Worm (Caenorhabditis elegans) whole organism, young adult: ENCODE results near the gene B0545.4.

Experiments used
- B0019.2 ChIP-seq: fragments of 200-800 bp; sonication (Bioruptor generic); conservative IDR thresholded peaks from 2 replicates; pipeline ENCODE4 v1.3.6; 2022; ENCODE audit warnings: missing genetic modification reagents, missing genetic modification characterization, missing compliant biosample characterization
- D2030.7 ChIP-seq: fragments of 200-800 bp; sonication (Bioruptor generic); IDR thresholded peaks from 2 replicates; pipeline ENCODE4 v1.3.6; 2022; ENCODE audit warnings: missing genetic modification reagents, missing genetic modification characterization, missing compliant biosample characterization
- F23B12.7 ChIP-seq: sonication (generic microtip); optimal IDR thresholded peaks from 2 replicates; lab custom pipeline; 2017; ENCODE audit warnings: missing genetic modification characterization, mild to moderate bottlenecking, missing compliant biosample characterization, antibody characterized with exemption, moderate library complexity; ENCODE audit not compliant: insufficient read depth
- F33H1.4 ChIP-seq: fragments of 200-800 bp; sonication (Bioruptor generic); IDR thresholded peaks from 2 replicates; pipeline ENCODE4 v1.3.6; 2022; ENCODE audit warnings: missing genetic modification reagents, missing genetic modification characterization, missing compliant biosample characterization
- F39B2.1 ChIP-seq: fragments of 200-800 bp; sonication (Bioruptor generic); IDR thresholded peaks from 2 replicates; pipeline ENCODE4 v1.3.6; 2022; ENCODE audit warnings: missing genetic modification reagents, missing genetic modification characterization, missing compliant biosample characterization
- Y53F4B.3 ChIP-seq: fragments of 200-800 bp; sonication (Bioruptor generic); IDR thresholded peaks from 2 replicates; pipeline ENCODE4 v1.3.6; 2022; ENCODE audit warnings: missing genetic modification reagents, missing genetic modification characterization, missing compliant biosample characterization
- Y56A3A.18 ChIP-seq: fragments of 200-800 bp; sonication (Bioruptor generic); IDR thresholded peaks from 2 replicates; pipeline ENCODE4 v1.3.6; 2022; ENCODE audit warnings: missing genetic modification reagents, missing genetic modification characterization, missing compliant biosample characterization
- dpff-1 ChIP-seq: sonication (generic microtip); optimal IDR thresholded peaks from 2 replicates; lab custom pipeline; 2017; ENCODE audit warnings: mild to moderate bottlenecking, missing genetic modification characterization, missing compliant biosample characterization
- ekl-4 ChIP-seq: fragments of 200-800 bp; sonication (Bioruptor generic); IDR thresholded peaks from 2 replicates; pipeline ENCODE4 v1.3.6; 2022; ENCODE audit warnings: missing genetic modification reagents, missing genetic modification characterization, missing compliant biosample characterization
- hmg-1.2 ChIP-seq: fragments of 200-800 bp; sonication (Bioruptor generic); IDR thresholded peaks from 2 replicates; pipeline ENCODE4 v1.3.6; 2022; ENCODE audit warnings: missing genetic modification reagents, missing genetic modification characterization, missing compliant biosample characterization
- hmg-20 ChIP-seq: fragments of 200-800 bp; sonication (Bioruptor generic); IDR thresholded peaks from 2 replicates; pipeline ENCODE4 v1.3.6; 2022; ENCODE audit warnings: missing genetic modification reagents, missing genetic modification characterization, missing compliant biosample characterization
- hsf-1 ChIP-seq: fragments of 200-800 bp; sonication (Bioruptor generic); IDR thresholded peaks from 2 replicates; pipeline ENCODE4 v1.3.6; 2022; ENCODE audit warnings: missing genetic modification reagents, missing genetic modification characterization, missing compliant biosample characterization
- lin-26 ChIP-seq: fragments of 200-800 bp; sonication (Bioruptor generic); IDR thresholded peaks from 2 replicates; pipeline ENCODE4 v1.3.6; 2022; ENCODE audit warnings: missing genetic modification reagents, missing genetic modification characterization, missing compliant biosample characterization
- lin-40 ChIP-seq: sonication (generic microtip); optimal IDR thresholded peaks from 2 replicates; lab custom pipeline; 2016; ENCODE audit warnings: missing genetic modification characterization, mild to moderate bottlenecking, missing compliant biosample characterization, missing genotype, missing genetic modification reagents
- lin-54 ChIP-seq: fragments of 200-800 bp; sonication (Bioruptor generic); optimal IDR thresholded peaks from 2 replicates; lab custom pipeline; 2018; ENCODE audit warnings: mild to moderate bottlenecking, missing genetic modification characterization, missing compliant biosample characterization
- lsy-27 ChIP-seq: sonication (generic microtip); optimal IDR thresholded peaks from 2 replicates; lab custom pipeline; 2017; ENCODE audit warnings: missing genetic modification characterization, mild to moderate bottlenecking, missing compliant biosample characterization, antibody characterized with exemption, missing genotype, borderline replicate concordance; ENCODE audit not compliant: insufficient read depth
- nhr-27 ChIP-seq: fragments of 200-800 bp; sonication (Bioruptor generic); optimal IDR thresholded peaks from 2 replicates; lab custom pipeline; 2018; ENCODE audit warnings: mild to moderate bottlenecking, missing genetic modification characterization, moderate library complexity, missing compliant biosample characterization
- nhr-80 ChIP-seq: sonication (generic microtip); optimal IDR thresholded peaks from 2 replicates; lab custom pipeline; 2016; ENCODE audit warnings: missing genetic modification characterization, missing compliant biosample characterization
- rec-8 ChIP-seq, 2 experiments: sonication (generic microtip); optimal IDR thresholded peaks; 2 replicates each; lab custom pipeline; 2016; ENCODE audit warnings: mild to moderate bottlenecking in 2 of 2, missing genetic modification characterization in 2 of 2, missing genetic modification reagents in 2 of 2, missing genotype in 2 of 2, missing biosample characterization in 1 of 2, missing compliant biosample characterization in 1 of 2, moderate library complexity in 1 of 2
- rpc-1 ChIP-seq, 2 experiments: fragments of 150-350 bp in 1 of 2; sonication (generic microtip) in 1 of 2; optimal IDR thresholded peaks; 2 replicates each; lab custom pipeline; 2014 to 2018; ENCODE audit warnings: missing biosample characterization in 1 of 2, missing genetic modification characterization in 1 of 2, missing genetic modification reagents in 1 of 2, missing genotype in 1 of 2
- sdz-38 ChIP-seq: sonication (generic microtip); optimal IDR thresholded peaks from 2 replicates; lab custom pipeline; 2016; ENCODE audit warnings: missing genotype, missing genetic modification characterization, missing compliant biosample characterization
- sea-2 ChIP-seq: fragments of 200-800 bp; sonication (Bioruptor generic); IDR thresholded peaks from 2 replicates; pipeline ENCODE4 v1.3.6; 2022; ENCODE audit warnings: missing genetic modification characterization, missing compliant biosample characterization
- snpc-1.1 ChIP-seq: sonication (generic microtip); optimal IDR thresholded peaks from 2 replicates; lab custom pipeline; 2017; ENCODE audit warnings: missing genetic modification characterization, mild to moderate bottlenecking, missing compliant biosample characterization, antibody characterized with exemption, moderate library complexity, missing genotype, missing genetic modification reagents; ENCODE audit not compliant: insufficient read depth
- snpc-1.3 ChIP-seq: sonication (generic microtip); optimal IDR thresholded peaks from 2 replicates; lab custom pipeline; 2017; ENCODE audit warnings: missing genetic modification characterization, mild to moderate bottlenecking, missing compliant biosample characterization, antibody characterized with exemption, moderate library complexity, missing genotype, missing genetic modification reagents; ENCODE audit not compliant: insufficient read depth
- sptf-2 ChIP-seq: fragments of 200-800 bp; sonication (Bioruptor generic); optimal IDR thresholded peaks from 2 replicates; lab custom pipeline; 2018; ENCODE audit warnings: mild to moderate bottlenecking, missing genetic modification characterization, missing compliant biosample characterization
- tbp1 ChIP-seq: fragments of 200-800 bp; sonication (Bioruptor generic); optimal IDR thresholded peaks from 2 replicates; lab custom pipeline; 2018; ENCODE audit warnings: mild to moderate bottlenecking, missing genetic modification characterization, missing compliant biosample characterization
- tlf-1 ChIP-seq: fragments of 200-800 bp; sonication (Bioruptor generic); optimal IDR thresholded peaks from 2 replicates; lab custom pipeline; 2018; ENCODE audit warnings: mild to moderate bottlenecking, missing genetic modification characterization, missing compliant biosample characterization
- zim-3 ChIP-seq: sonication (generic microtip); optimal IDR thresholded peaks from 2 replicates; lab custom pipeline; 2017; ENCODE audit warnings: mild to moderate bottlenecking, missing genetic modification characterization, moderate library complexity, missing compliant biosample characterization
- ztf-6 ChIP-seq: fragments of 200-800 bp; sonication (Bioruptor generic); IDR thresholded peaks from 2 replicates; pipeline ENCODE4 v1.3.6; 2022; ENCODE audit warnings: missing genetic modification reagents, missing genetic modification characterization, missing compliant biosample characterization

Gene B0545.4

DNA sequence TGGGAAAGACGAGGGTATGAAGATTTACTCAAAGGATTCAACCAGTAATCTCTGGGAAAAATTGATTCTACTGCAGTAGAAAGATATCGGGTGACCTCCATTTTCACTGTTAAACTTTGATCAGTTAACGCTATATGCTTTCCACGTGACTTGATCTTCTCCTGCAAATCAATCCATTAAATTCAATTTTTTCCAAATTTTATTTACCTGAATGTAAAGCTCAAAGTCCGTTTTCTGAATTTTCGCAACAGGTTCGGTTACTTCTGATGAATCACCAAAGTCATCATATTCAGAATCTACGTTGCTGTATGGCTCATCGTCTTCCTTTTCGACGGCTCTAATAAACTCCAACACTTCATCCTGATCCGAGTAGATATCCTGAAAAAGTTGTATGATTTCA, at the start of gene B0545.4:
B0545.4 (minus strand) TSS at position 101 of the 400 bp plus-strand sequence.
- no peak for TF ChIP-seq D2030.7 (GFP tag; lab: Robert Waterston, UW)
- TF ChIP-seq lsy-27 (tag; lab: Kevin White, UChicago) = no peak
- TF ChIP-seq tlf-1 (GFP tag; lab: Kevin White, UChicago) = no peak
- no peak for TF ChIP-seq F33H1.4 (GFP tag; lab: Robert Waterston, UW)
- no peak for TF ChIP-seq snpc-1.1 (tag; lab: Kevin White, UChicago)
- no peak for TF ChIP-seq hsf-1 (GFP tag; lab: Robert Waterston, UW)
- TF ChIP-seq rec-8 (tag; optimal IDR thresholded peaks at IDR 0.05; lab: Kevin White, UChicago) = no peak
- no peak for TF ChIP-seq Y56A3A.18 (GFP tag; lab: Robert Waterston, UW)
- no peak for TF ChIP-seq Y53F4B.3
- TF ChIP-seq sea-2 (GFP tag; lab: Robert Waterston, UW) = no peak
- TF ChIP-seq B0019.2 (GFP tag; lab: Robert Waterston, UW) = no peak
- TF ChIP-seq sptf-2 (GFP tag; lab: Kevin White, UChicago) = no peak
- TF ChIP-seq tbp1 (GFP tag; lab: Kevin White, UChicago) = no peak

DNA sequence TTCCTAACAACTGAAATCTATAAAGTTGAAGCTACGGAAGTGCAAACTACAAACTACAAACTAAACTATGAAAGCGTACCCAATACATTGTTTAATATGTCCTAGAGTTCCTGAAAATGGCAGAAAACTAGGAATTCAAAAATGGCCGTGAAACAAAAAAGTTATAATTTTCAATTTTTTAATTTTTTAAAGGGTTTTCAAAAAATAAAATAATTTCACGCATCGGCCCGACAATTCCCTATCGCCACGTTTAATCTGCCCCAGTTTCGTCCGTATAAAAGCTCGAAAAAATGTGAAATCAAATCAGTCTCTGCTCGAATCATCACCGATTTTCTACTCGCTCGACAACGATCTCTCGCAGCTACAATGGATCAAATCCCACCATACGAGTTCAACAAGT, 49.5 kb upstream of the B0545.4 start, which contains the start of gene Y38C1AA.7:
Y38C1AA.7 (plus strand) TSS at position 301 of the 400 bp plus-strand sequence.
- TF ChIP-seq F39B2.1 = no peak
- no peak for TF ChIP-seq lin-26 (GFP tag; lab: Robert Waterston, UW)
- no peak for TF ChIP-seq rpc-1 (optimal IDR thresholded peaks at IDR 0.05; lab: Kevin White, UChicago)
- TF ChIP-seq rpc-1 (tag; optimal IDR thresholded peaks at IDR 0.05; lab: Kevin White, UChicago) = no peak
- no peak for TF ChIP-seq snpc-1.3
- no peak for TF ChIP-seq B0019.2 (GFP tag; lab: Robert Waterston, UW)
- TF ChIP-seq zim-3 (tag; lab: Kevin White, UChicago) = no peak
- TF ChIP-seq sdz-38 (tag; lab: Kevin White, UChicago) = no peak
- TF ChIP-seq lin-54 (GFP tag; lab: Kevin White, UChicago) = no peak
- no peak for TF ChIP-seq hmg-1.2 (GFP tag; lab: Robert Waterston, UW)
- TF ChIP-seq tbp1 (GFP tag; lab: Kevin White, UChicago) = no peak
- no peak for TF ChIP-seq lsy-27 (tag; lab: Kevin White, UChicago)

DNA sequence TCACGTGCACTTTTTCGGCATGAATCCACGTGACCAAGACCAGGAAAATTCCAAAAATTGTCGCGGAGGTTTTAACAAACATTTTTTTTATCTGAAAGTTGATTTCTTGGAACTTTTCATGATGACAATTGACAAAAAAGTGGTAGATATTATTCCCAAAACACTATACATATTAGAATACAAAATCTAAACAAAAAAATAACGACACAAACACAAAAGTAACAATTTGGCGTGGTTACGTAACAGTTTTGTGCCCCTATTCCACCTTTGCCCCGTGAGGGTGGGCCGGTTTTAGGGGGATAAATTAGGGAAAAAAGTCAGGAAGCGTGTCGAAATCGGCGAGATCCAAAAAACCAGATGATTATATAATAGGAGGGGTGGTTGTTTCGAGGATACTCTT, 48.6 kb upstream of the B0545.4 start, which contains the start of gene gegf-1:
gegf-1 (minus strand) TSS at position 101 of the 400 bp plus-strand sequence.
- TF ChIP-seq hmg-20 (GFP tag; lab: Robert Waterston, UW) = no peak
- TF ChIP-seq ztf-6 (GFP tag; lab: Robert Waterston, UW) = no peak
- TF ChIP-seq nhr-80 = no peak
- no peak for TF ChIP-seq ekl-4 (GFP tag; lab: Robert Waterston, UW)
- TF ChIP-seq zim-3 (tag; lab: Kevin White, UChicago) = no peak
- TF ChIP-seq sea-2 (GFP tag; lab: Robert Waterston, UW) = no peak
- no peak for TF ChIP-seq B0019.2 (GFP tag; lab: Robert Waterston, UW)
- TF ChIP-seq F23B12.7 (tag; lab: Kevin White, UChicago) = no peak
- no peak for TF ChIP-seq nhr-27 (tag; lab: Kevin White, UChicago)

- TF ChIP-seq lin-26 (GFP tag; lab: Robert Waterston, UW) = no peak
- no peak for TF ChIP-seq lin-40 (tag; lab: Kevin White, UChicago)
- TF ChIP-seq B0019.2 (GFP tag; lab: Robert Waterston, UW) = no peak
- no peak for TF ChIP-seq F39B2.1
- TF ChIP-seq dpff-1 (tag; lab: Kevin White, UChicago) = no peak
Observed at ce11 chrIV:149794-150193, 40.6 kb upstream of the B0545.4 start.
